Worm (Caenorhabditis elegans) whole organism, midembryonic: ENCODE measurements around the gene F25B3.5.

Experiments used
- T22C8.4 ChIP-seq: fragments of 200-800 bp; sonication (Bioruptor generic); IDR thresholded peaks from 2 replicates; pipeline ENCODE4 v1.3.6; 2022; ENCODE audit warnings: missing genetic modification characterization, missing compliant biosample characterization
- flt-1 ChIP-seq: fragments of 200-800 bp; sonication (Bioruptor generic); IDR thresholded peaks from 2 replicates; pipeline ENCODE4 v1.3.6; 2022; ENCODE audit warnings: missing genetic modification characterization, missing compliant biosample characterization
- klf-2 ChIP-seq: fragments of 200-800 bp; sonication (Bioruptor generic); conservative IDR thresholded peaks from 2 replicates; pipeline ENCODE4 v1.3.6; 2022; ENCODE audit warnings: missing genetic modification reagents, missing genetic modification characterization, missing compliant biosample characterization
- med-1 ChIP-seq: sonication (generic microtip); optimal IDR thresholded peaks from 2 replicates; lab custom pipeline; 2017; ENCODE audit warnings: missing genetic modification characterization, mild to moderate bottlenecking, missing compliant biosample characterization, antibody characterized with exemption, missing genetic modification reagents; ENCODE audit not compliant: insufficient read depth
- tab-1 ChIP-seq: fragments of 200-800 bp; sonication (Bioruptor generic); IDR thresholded peaks from 2 replicates; pipeline ENCODE4 v1.3.6; 2022; ENCODE audit warnings: missing genetic modification characterization, missing compliant biosample characterization

DNA sequence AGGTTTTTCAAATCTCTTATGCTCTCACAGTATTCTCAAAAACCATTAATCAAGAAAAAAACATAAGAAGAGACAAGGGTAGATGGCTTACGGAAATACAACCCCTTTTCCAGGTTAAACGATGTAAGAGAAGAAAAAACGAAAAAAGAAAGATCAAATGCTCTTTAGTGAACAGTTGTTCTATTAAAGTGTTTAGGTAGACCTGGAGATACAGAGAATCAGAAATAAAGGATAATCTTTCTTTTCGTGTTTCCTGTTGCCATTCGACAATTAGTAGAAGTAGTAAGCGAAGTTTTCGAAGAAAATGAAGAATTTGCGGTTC is 13.2 kb upstream of the F25B3.5 start, which contains the start of gene K09G1.1:
- TF ChIP-seq tab-1 = no peak
- TF ChIP-seq T22C8.4 (GFP tag; lab: Robert Waterston, UW) = no peak
- TF ChIP-seq med-1 (GFP tag; lab: Kevin White, UChicago) = no peak
- no peak for TF ChIP-seq flt-1 (GFP tag; lab: Robert Waterston, UW)
- no peak for TF ChIP-seq klf-2 (GFP tag; lab: Robert Waterston, UW)
